Worm (Caenorhabditis elegans): ENCODE results near the gene fbxb-17.

ce11 chrII:1679081-1679480 lies 2.9 kb downstream of the fbxb-17 start, which contains the start of gene irld-36:
- TF ChIP-seq Y105C5A.15 (GFP tag; IDR thresholded peaks at IDR 0.05), result no peak
- no peak for TF ChIP-seq mxl-2 (GFP tag; conservative IDR thresholded peaks at IDR 0.05)
- TF ChIP-seq dpl-1 (GFP tag; optimal IDR thresholded peaks at IDR 0.05), result no peak
- no peak for TF ChIP-seq pha-4 (GFP tag; IDR thresholded peaks at IDR 0.05)
- no peak for TF ChIP-seq pha-4 (tag; optimal IDR thresholded peaks at IDR 0.05)
- no peak for TF ChIP-seq dve-1 (tag; optimal IDR thresholded peaks at IDR 0.05; ENCODE audit: insufficient read depth)

All from whole organism, L4 larva.